Worm (Caenorhabditis elegans) whole organism, dauer: Measurements from ENCODE around the gene str-136.

Source experiments
- unc-62 ChIP-seq: sonication (generic microtip); optimal IDR thresholded peaks from 2 replicates; lab custom pipeline; 2017; ENCODE audit warnings: missing biosample characterization, missing genetic modification reagents, missing genetic modification characterization

Gene str-136

ce11 chrV:8253946-8254345 is 24.8 kb downstream of the str-136 start:
- no peak for TF ChIP-seq unc-62 (GFP tag; lab: Kevin White, UChicago)

ce11 chrV:8252532-8252931 is 26.2 kb downstream of the str-136 start:
- TF ChIP-seq unc-62 (GFP tag; lab: Kevin White, UChicago), result no peak

DNA sequence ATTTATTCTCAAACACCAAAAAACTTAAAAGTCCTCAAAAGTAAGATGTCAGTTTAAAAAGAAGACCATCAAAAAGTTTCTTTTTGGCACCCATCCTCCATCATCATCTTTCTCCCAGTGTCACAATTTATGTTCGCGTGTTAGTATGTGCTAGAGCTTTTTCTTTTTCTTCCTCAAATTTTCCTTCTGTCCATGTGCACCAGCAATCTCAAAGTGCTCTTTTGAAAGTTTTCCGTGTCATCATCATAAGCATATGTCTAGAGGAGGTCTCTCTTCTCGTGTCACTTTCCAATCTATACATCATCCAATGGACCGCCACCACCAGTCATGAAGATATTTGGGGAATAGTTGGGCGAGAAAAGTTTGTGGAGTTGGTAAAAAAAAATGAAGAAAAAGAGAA is 27.7 kb downstream of the str-136 start:
- no peak for TF ChIP-seq unc-62 (GFP tag; lab: Kevin White, UChicago)

ce11 chrV:8250208-8250607 is 28.5 kb downstream of the str-136 start, which contains the start of gene C16D9.6:
Gene C16D9.6 (minus strand): TSS chrV:8250308.
- TF ChIP-seq unc-62 (GFP tag; lab: Kevin White, UChicago), result no peak

DNA sequence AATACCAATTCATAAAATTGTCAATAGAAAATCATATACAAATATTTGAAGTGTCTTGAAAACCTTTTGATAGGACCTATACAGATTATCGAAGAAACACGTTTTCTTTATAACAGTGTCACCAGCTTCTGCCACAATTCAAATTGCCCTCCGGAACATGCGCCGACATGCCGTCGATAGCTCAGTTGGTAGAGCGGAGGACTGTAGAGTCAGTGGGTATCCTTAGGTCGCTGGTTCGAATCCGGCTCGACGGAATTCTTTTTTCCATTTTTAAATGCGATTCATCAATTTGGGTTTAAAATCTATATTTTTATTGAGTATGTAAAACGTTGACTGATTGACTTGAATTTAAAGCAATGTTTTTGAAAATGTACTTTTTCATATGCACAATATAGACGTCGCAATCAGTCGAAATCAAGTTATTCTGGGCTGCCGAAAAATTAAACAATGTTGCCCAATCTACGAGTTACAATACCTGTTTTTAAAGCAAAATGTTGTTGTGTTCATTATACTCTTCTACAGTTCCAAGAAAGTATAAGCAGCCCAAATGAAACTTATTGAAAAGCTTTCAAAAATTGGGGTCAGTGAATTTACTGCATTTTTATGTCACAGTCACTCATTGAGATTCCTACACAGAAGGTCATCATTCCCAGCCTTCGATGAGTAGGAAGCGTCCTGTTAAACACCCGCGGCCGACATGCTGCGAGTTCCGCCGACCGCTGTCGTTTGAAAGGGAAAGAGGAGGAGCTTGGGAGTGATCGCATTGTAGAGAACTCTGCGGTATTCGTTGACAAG is 31.2 kb downstream of the str-136 start:
- TF ChIP-seq unc-62 (GFP tag; lab: Kevin White, UChicago), result no peak

DNA sequence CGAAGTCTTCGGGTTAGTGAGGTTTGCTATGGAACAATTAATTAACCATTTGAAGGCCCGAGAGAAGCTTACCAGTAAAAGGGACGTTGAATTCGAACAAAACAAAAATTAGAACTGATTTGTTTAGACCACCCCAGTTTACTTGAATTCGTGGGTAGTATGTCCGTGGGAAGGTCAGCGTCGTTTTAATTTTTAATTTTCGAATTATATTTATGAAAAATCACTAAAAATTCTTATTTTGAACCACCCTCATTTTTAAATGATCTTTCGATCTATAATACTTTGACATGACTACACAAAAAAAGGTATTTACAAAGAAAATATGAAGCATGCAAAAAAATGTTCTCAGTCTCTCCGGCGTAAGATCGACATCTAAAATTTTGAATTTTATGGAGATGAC is 33.3 kb downstream of the str-136 start, which contains the start of gene C16D9.5:
TSS of gene C16D9.5 (minus strand) at position 101 of the 400 bp plus-strand sequence.
- TF ChIP-seq unc-62 (GFP tag; lab: Kevin White, UChicago), result no peak

ce11 chrV:8243201-8243600 is 35.5 kb downstream of the str-136 start:
- TF ChIP-seq unc-62 (GFP tag; lab: Kevin White, UChicago), result no peak

ce11 chrV:8242798-8243197 is 35.9 kb downstream of the str-136 start, which contains the start of gene C16D9.4:
Gene C16D9.4 (minus strand): TSS chrV:8242898.
- TF ChIP-seq unc-62 (GFP tag; lab: Kevin White, UChicago), result no peak

ce11 chrV:8239928-8240327 is 38.8 kb downstream of the str-136 start, which contains the start of gene C16D9.3:
Gene C16D9.3 (minus strand): TSS chrV:8240028.
- no peak for TF ChIP-seq unc-62 (GFP tag; lab: Kevin White, UChicago)

DNA sequence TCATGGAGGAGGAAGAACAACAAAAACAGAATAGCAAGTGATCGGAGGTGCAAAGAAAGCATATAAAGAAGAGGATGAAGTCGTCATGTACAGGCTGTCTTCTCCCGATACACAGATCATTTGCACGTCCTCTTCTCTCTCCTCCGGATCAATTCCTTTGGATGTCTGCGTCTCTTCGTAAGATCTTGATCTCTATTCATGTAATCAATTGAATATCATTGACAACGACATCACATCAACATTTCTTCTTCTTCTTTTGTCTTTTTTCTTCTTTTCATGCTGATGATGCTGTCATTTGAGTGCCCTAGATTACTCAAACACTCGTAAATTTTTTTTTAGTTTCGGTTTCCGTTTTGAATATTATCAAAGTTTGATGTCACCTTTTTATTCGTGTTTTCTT is 40.4 kb downstream of the str-136 start, which contains the start of gene rol-3:
TSS of gene rol-3 (minus strand) at position 120 of the 400 bp plus-strand sequence.
- no peak for TF ChIP-seq unc-62 (GFP tag; lab: Kevin White, UChicago)

- no peak for TF ChIP-seq unc-62 (GFP tag; lab: Kevin White, UChicago)
These were observed 43.4 kb downstream of the str-136 start for ce11 chrV:8235331-8235730.

DNA sequence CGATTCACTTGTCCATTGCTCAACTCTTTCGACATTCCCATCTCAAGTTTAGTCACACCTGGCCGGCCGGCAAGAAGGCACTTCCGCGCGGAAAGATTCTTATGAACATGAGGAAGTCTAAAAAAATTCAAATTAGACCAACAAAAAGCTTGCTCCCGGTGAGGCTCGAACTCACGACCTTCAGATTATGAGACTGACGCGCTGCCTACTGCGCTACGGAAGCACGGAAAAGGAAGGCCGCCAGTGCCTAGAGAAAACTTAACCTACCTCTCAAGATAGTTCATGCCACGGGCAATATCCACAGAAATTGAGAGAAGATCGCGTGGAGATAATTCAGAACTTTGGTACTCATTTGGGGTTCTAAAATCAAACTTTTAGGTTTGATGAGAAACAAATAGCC is 48.7 kb downstream of the str-136 start:
- TF ChIP-seq unc-62 (GFP tag; lab: Kevin White, UChicago), result no peak

- TF ChIP-seq unc-62 (GFP tag; lab: Kevin White, UChicago), result no peak
These were observed 50.0 kb downstream of the str-136 start for ce11 chrV:8228712-8229119.
